Fruit fly (Drosophila melanogaster): ENCODE measurements around the gene Tomosyn.
A peak's percentile ranks its signal among the peaks of the same experiment; 100 is the strongest.

- TF ChIP-seq br (GFP tag; optimal IDR thresholded peaks at IDR 0.05) (peak; percentile 6), N (GFP tag; optimal IDR thresholded peaks at IDR 0.05) (no peak), GATAd (GFP tag; optimal IDR thresholded peaks at IDR 0.05) (no peak), pan (optimal IDR thresholded peaks at IDR 0.05) (no peak), Hnf4 (GFP tag; optimal IDR thresholded peaks at IDR 0.05) (peak; percentile 6), Dfd (GFP tag; optimal IDR thresholded peaks at IDR 0.05) (peak; percentile 63), brk (GFP tag; optimal IDR thresholded peaks at IDR 0.05) (peak; percentile 38), sv (GFP tag; optimal IDR thresholded peaks at IDR 0.05) (no peak), jim (GFP tag; optimal IDR thresholded peaks at IDR 0.05) (peak; percentile 72), dl (GFP tag; optimal IDR thresholded peaks at IDR 0.05; ENCODE audit: insufficient read depth in 1 of 2, partially characterized antibody in 2 of 2) (no peak), rgr (GFP tag; optimal IDR thresholded peaks at IDR 0.05) (no peak), ey (GFP tag; optimal IDR thresholded peaks at IDR 0.05) (no peak), Hr83 (GFP tag; optimal IDR thresholded peaks at IDR 0.05; ENCODE audit: poor library complexity, severe bottlenecking) (no peak)
These were observed 45.3 kb downstream of the Tomosyn start for dm6 chrX:12676554-12677336.
